Worm (Caenorhabditis elegans) whole organism, late embryonic: ENCODE data around the gene R04D3.3.

Experiments used
- ceh-31 ChIP-seq: sonication (generic microtip); optimal IDR thresholded peaks from 2 replicates; lab custom pipeline; 2016; ENCODE audit warnings: missing genetic modification characterization, missing compliant biosample characterization
- ceh-9 ChIP-seq: sonication (generic microtip); optimal IDR thresholded peaks from 2 replicates; lab custom pipeline; 2016; ENCODE audit warnings: mild to moderate bottlenecking, missing genetic modification characterization, inconsistent platforms, missing compliant biosample characterization
- elt-2 ChIP-seq: sonication (generic microtip); optimal IDR thresholded peaks from 2 replicates; lab custom pipeline; 2016; ENCODE audit warnings: missing genetic modification reagents, missing genetic modification characterization, missing compliant biosample characterization
- nfya-1 ChIP-seq: sonication (generic microtip); optimal IDR thresholded peaks from 2 replicates; lab custom pipeline; 2017; ENCODE audit warnings: missing genetic modification characterization, mild to moderate bottlenecking, missing compliant biosample characterization, antibody characterized with exemption, moderate library complexity
- nhr-11 ChIP-seq: fragments of 150-350 bp; optimal IDR thresholded peaks from 2 replicates; lab custom pipeline; 2014; ENCODE audit warnings: missing biosample characterization, missing genetic modification characterization
- nhr-232 ChIP-seq: sonication (generic microtip); optimal IDR thresholded peaks from 2 replicates; lab custom pipeline; 2016; ENCODE audit warnings: missing genetic modification characterization, missing compliant biosample characterization
- pqm-1 ChIP-seq: sonication (generic microtip); optimal IDR thresholded peaks from 2 replicates; lab custom pipeline; 2016; ENCODE audit warnings: missing genetic modification characterization, missing compliant biosample characterization
- unc-86 ChIP-seq: sonication (generic microtip); optimal IDR thresholded peaks from 2 replicates; lab custom pipeline; 2016; ENCODE audit warnings: missing genetic modification characterization, missing compliant biosample characterization

ce11 chrX:13291506-13291905 lies 1.1 kb upstream of the R04D3.3 start, which contains the start of gene srd-38:
- TF ChIP-seq nhr-11 (tag; lab: Kevin White, UChicago) (no peak), nhr-232 (tag; lab: Kevin White, UChicago) (no peak), elt-2 (tag; lab: Kevin White, UChicago) (no peak), ceh-31 (tag; lab: Kevin White, UChicago) (no peak), nfya-1 (no peak), ceh-9 (tag; lab: Kevin White, UChicago) (no peak), pqm-1 (tag; lab: Kevin White, UChicago) (no peak), unc-86 (tag; lab: Kevin White, UChicago) (no peak)
